Worm (Caenorhabditis elegans): ENCODE data around the gene zif-1.
"Not testable (repeated sequence)": the region's sequence is repeated elsewhere in the genome, so short reads cannot be mapped to it uniquely, and the experiment has no call there.

zif-1 gene

DNA sequence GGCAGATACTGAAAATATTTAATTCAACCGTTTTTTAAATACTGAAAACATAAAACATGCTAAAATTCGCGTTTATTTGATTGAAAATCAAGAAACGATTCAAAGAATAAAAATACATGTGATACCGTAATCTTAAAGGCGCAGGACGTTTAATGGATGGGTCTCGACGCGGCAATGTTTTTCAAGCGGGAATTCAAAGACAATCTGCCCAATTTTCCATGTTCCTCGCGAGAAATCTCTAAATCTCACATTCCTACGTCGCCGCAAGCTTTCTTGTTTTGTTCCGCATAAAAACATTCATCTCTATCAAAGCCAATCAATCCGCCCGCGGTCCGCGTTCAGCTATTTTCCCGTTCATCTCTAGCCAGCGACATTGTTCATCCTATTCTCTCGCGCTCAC is 1.1 kb upstream of the zif-1 start:
- no peak for TF ChIP-seq sma-9 (GFP tag; optimal IDR thresholded peaks at IDR 0.05)
- TF ChIP-seq sma-9 (tag; optimal IDR thresholded peaks at IDR 0.05) = no peak
- no peak for TF ChIP-seq Y55F3AM.14 (GFP tag; optimal IDR thresholded peaks at IDR 0.05)
- TF ChIP-seq snpc-4 (tag; optimal IDR thresholded peaks at IDR 0.05) = no peak
- no peak for TF ChIP-seq unc-55 (GFP tag; optimal IDR thresholded peaks at IDR 0.05)
- no peak for TF ChIP-seq nhr-21 (tag; optimal IDR thresholded peaks at IDR 0.05)
- no peak for TF ChIP-seq nhr-25 (tag; optimal IDR thresholded peaks at IDR 0.05)
- TF ChIP-seq R02D3.7 (tag; optimal IDR thresholded peaks at IDR 0.05) = no peak
- no peak for TF ChIP-seq elt-3 (tag; optimal IDR thresholded peaks at IDR 0.05)
- no peak for TF ChIP-seq nhr-77 (tag; optimal IDR thresholded peaks at IDR 0.05)

DNA sequence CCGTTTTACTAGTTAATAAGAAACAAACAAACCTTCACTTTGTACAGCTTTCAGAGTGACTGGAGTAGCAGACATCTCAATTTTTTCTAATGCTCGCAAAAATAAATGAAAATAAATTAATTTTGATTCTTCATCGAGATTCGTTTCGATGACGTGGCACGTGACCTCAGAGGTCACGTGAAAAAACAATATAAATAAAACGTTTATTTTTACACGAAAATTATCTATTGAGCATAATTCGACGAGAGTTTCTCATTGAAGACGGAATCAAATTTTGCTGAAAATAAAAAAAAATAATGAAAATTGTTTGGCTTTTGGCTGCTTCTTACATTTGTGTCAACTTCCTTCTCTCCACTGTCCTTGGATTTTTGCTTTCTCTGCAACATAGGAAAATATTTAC is 680 bp upstream of the zif-1 start, which contains the start of gene rpn-6.2:
rpn-6.2 (minus strand) TSS at position 101 of the 400 bp plus-strand sequence.
- TF ChIP-seq nhr-6 (tag; optimal IDR thresholded peaks at IDR 0.05) = no peak
- TF ChIP-seq alr-1 (tag; optimal IDR thresholded peaks at IDR 0.05) = no peak
- TF ChIP-seq peb-1 (tag; optimal IDR thresholded peaks at IDR 0.05) = no peak
- TF ChIP-seq nhr-12 (tag; optimal IDR thresholded peaks at IDR 0.05) = no peak
- TF ChIP-seq C34F6.9 (tag; optimal IDR thresholded peaks at IDR 0.05) = no peak
- no peak for TF ChIP-seq nhr-129 (tag; optimal IDR thresholded peaks at IDR 0.05)
- TF ChIP-seq mab-5 (tag; optimal IDR thresholded peaks at IDR 0.05) = no peak
- TF ChIP-seq nhr-23 (tag; optimal IDR thresholded peaks at IDR 0.05) = no peak
- no peak for TF ChIP-seq ZK546.5 (tag; optimal IDR thresholded peaks at IDR 0.05)
- no peak for TF ChIP-seq sma-3 (GFP tag; optimal IDR thresholded peaks at IDR 0.05)
- TF ChIP-seq mbf-1 (tag; optimal IDR thresholded peaks at IDR 0.05) = no peak
- no peak for TF ChIP-seq nhr-10 (tag; optimal IDR thresholded peaks at IDR 0.05)
- no peak for TF ChIP-seq elt-1 (tag; optimal IDR thresholded peaks at IDR 0.05)
- no peak for TF ChIP-seq ztf-4 (tag; optimal IDR thresholded peaks at IDR 0.05)

DNA sequence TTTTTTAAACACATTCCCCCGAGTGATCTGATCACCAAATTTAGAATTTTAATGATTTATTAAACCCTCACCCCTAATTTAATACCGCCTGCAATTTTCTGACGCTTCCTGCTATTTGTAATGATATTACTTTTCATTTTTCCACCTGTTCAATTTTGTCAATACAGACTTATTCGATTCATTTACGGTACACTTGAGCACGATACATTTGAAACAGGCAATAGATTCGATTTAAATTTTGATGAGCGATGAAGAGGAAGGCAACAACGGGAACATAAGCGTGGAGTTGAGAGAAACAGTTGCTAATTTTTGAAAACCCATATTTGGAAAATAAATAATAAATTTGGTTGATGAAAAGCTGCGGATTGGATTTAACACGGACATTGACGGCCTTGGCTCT is 2.1 kb downstream of the zif-1 start:
- no peak for TF ChIP-seq unc-39 (tag; optimal IDR thresholded peaks at IDR 0.05)
- TF ChIP-seq egl-27 (tag; optimal IDR thresholded peaks at IDR 0.05) = no peak
- no peak for TF ChIP-seq nhr-11 (tag; optimal IDR thresholded peaks at IDR 0.05)
- TF ChIP-seq nhr-129 (tag; optimal IDR thresholded peaks at IDR 0.05) = no peak
- TF ChIP-seq crh-2 (tag; optimal IDR thresholded peaks at IDR 0.05) = no peak
- no peak for TF ChIP-seq C34F6.9 (tag; optimal IDR thresholded peaks at IDR 0.05)
- TF ChIP-seq ztf-4 (tag; optimal IDR thresholded peaks at IDR 0.05) = no peak
- TF ChIP-seq lin-13 (GFP tag; optimal IDR thresholded peaks at IDR 0.05) = no peak
- no peak for TF ChIP-seq peb-1 (tag; optimal IDR thresholded peaks at IDR 0.05)
- no peak for TF ChIP-seq sma-3 (GFP tag; optimal IDR thresholded peaks at IDR 0.05)
- no peak for TF ChIP-seq sem-4 (tag; optimal IDR thresholded peaks at IDR 0.05)
- no peak for TF ChIP-seq unc-62 (GFP tag; optimal IDR thresholded peaks at IDR 0.05)

DNA sequence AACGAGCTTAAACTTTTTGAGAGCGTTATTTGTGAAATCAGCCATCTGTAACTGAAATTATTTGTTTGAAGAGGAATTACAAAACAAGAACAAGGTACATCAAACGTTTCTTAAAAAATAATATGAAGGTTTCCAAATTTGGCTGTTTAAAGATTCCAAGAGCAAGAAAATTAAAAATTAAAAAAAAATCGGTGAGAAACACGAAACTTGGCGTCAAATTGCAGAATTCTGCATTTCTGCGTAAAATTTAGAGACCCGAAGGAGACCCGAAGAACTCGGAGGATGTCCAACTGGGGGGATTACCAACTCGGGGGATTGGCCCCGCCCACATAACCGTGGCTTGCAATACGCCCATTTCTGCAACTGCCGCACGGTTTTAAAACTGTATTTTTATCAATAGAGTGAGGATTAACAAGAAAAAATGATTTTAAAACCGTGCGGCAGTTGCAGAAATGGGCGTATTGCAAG is 3.4 kb downstream of the zif-1 start, which contains the start of gene rab-6.1:
rab-6.1 (minus strand) TSS at position 51 of the 468 bp plus-strand sequence.
- not testable (repeated sequence) for TF ChIP-seq sma-3 (GFP tag; optimal IDR thresholded peaks at IDR 0.05); Y55F3AM.14 (GFP tag; optimal IDR thresholded peaks at IDR 0.05); ztf-1 (GFP tag; conservative IDR thresholded peaks at IDR 0.05)

DNA sequence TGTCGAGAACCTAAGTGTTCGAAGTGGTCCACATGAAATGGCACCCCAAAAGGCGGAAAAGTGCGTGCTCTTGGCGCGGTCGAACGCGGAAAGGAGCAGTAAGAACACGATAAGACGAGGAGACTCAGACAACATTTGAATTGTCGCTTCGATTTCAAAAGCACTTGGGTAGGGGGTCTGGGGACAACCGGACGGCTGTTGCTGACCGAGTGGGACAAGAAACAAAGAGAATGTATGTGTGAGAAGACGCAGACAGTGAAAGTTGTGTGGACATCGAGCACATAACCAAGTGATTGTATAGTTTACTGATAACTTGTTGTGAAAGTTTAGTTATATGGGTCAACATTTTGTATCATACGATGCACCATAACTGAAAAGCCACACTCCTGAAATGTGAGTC is 4.6 kb downstream of the zif-1 start:
- TF ChIP-seq ceh-16 (tag; optimal IDR thresholded peaks at IDR 0.05) = no peak
- peak; percentile 55 for TF ChIP-seq sma-9 (GFP tag; optimal IDR thresholded peaks at IDR 0.05)
- no peak for TF ChIP-seq sma-9 (tag; optimal IDR thresholded peaks at IDR 0.05)
- no peak for TF ChIP-seq nhr-77 (tag; optimal IDR thresholded peaks at IDR 0.05)
- TF ChIP-seq lin-39 (tag; optimal IDR thresholded peaks at IDR 0.05) = no peak
- TF ChIP-seq fos-1 (tag; optimal IDR thresholded peaks at IDR 0.05) = peak; percentile 43
- peak; percentile 50 for TF ChIP-seq nhr-129 (tag; optimal IDR thresholded peaks at IDR 0.05)
- TF ChIP-seq F13H6.1 (tag; optimal IDR thresholded peaks at IDR 0.05) = peak; percentile 36

All from whole organism, L2 larva.